Fruit fly (Drosophila melanogaster) whole organism, embryonic: ENCODE measurements around the gene IntS2.
A peak's percentile ranks its signal among the peaks of the same experiment; 100 is the strongest.

ENCODE experiments used
- BEAF-32 ChIP-seq: fragments of 200-800 bp; sonication (Bioruptor generic); optimal IDR thresholded peaks from 3 replicates; lab custom pipeline; 2017; ENCODE audit warnings: missing biosample characterization, missing genetic modification characterization, mild to moderate bottlenecking, moderate library complexity, missing genetic modification reagents
- CG10267 ChIP-seq: fragments of 200-800 bp; sonication (Bioruptor generic); optimal IDR thresholded peaks from 2 replicates; lab custom pipeline; 2018; ENCODE audit warnings: missing biosample characterization, mild to moderate bottlenecking, missing genetic modification characterization, moderate library complexity
- CG10462 ChIP-seq: fragments of 200-800 bp; sonication (Bioruptor generic); optimal IDR thresholded peaks from 2 replicates; lab custom pipeline; 2016; ENCODE audit warnings: missing biosample characterization, missing genetic modification characterization
- CG10959 ChIP-seq: fragments of 200-800 bp; sonication (Bioruptor generic); IDR thresholded peaks from 2 replicates; pipeline ENCODE4 v1.3.6; 2022; ENCODE audit warnings: missing biosample characterization, missing genetic modification characterization
- CG12155 ChIP-seq: fragments of 200-800 bp; sonication (Bioruptor generic); optimal IDR thresholded peaks from 3 replicates; lab custom pipeline; 2016; ENCODE audit warnings: missing biosample characterization, missing genetic modification characterization
- CG12744 ChIP-seq: fragments of 200-800 bp; sonication (Bioruptor generic); optimal IDR thresholded peaks from 2 replicates; lab custom pipeline; 2016; ENCODE audit warnings: missing biosample characterization, missing genetic modification characterization
- CG12769 ChIP-seq: fragments of 200-800 bp; sonication (Bioruptor generic); optimal IDR thresholded peaks from 2 replicates; lab custom pipeline; 2019; ENCODE audit warnings: missing biosample characterization, mild to moderate bottlenecking, missing genetic modification characterization, moderate library complexity
- CG13424 ChIP-seq: fragments of 200-800 bp; sonication (Bioruptor generic); optimal IDR thresholded peaks from 2 replicates; lab custom pipeline; 2019; ENCODE audit warnings: missing biosample characterization, mild to moderate bottlenecking, missing genetic modification characterization, moderate library complexity
- CG14050 ChIP-seq: fragments of 200-800 bp; sonication (Bioruptor generic); IDR thresholded peaks from 3 replicates; pipeline ENCODE4 v1.3.6; 2022; ENCODE audit warnings: missing biosample characterization, missing genetic modification characterization
- CG14441 ChIP-seq: fragments of 200-800 bp; sonication (Bioruptor generic); IDR thresholded peaks from 2 replicates; pipeline ENCODE4 v1.3.6; 2022; ENCODE audit warnings: missing biosample characterization, missing genetic modification characterization
- CG14667 ChIP-seq: fragments of 200-800 bp; sonication (Bioruptor generic); IDR thresholded peaks from 2 replicates; pipeline ENCODE4 v1.3.6; 2022; ENCODE audit warnings: missing biosample characterization, missing genetic modification characterization
- CG14710 ChIP-seq: fragments of 200-800 bp; sonication (Bioruptor generic); optimal IDR thresholded peaks from 3 replicates; lab custom pipeline; 2019; ENCODE audit warnings: missing biosample characterization, mild to moderate bottlenecking, missing genetic modification characterization, moderate library complexity
- CG1603 ChIP-seq: fragments of 200-800 bp; sonication (Bioruptor generic); optimal IDR thresholded peaks from 2 replicates; lab custom pipeline; 2019; ENCODE audit warnings: missing biosample characterization, mild to moderate bottlenecking, missing genetic modification characterization, moderate library complexity
- CG16863 ChIP-seq: fragments of 200-800 bp; sonication (Bioruptor generic); optimal IDR thresholded peaks from 3 replicates; lab custom pipeline; 2016; ENCODE audit warnings: missing biosample characterization, missing genetic modification characterization
- CG31388 ChIP-seq: fragments of 200-800 bp; sonication (Bioruptor generic); optimal IDR thresholded peaks from 2 replicates; lab custom pipeline; 2016; ENCODE audit warnings: missing biosample characterization, missing genetic modification characterization
- CG4617 ChIP-seq: fragments of 200-800 bp; sonication (Bioruptor generic); optimal IDR thresholded peaks from 3 replicates; lab custom pipeline; 2016; ENCODE audit warnings: missing biosample characterization, missing genetic modification characterization, borderline replicate concordance
- CG5245 ChIP-seq: fragments of 200-800 bp; sonication (Bioruptor generic); optimal IDR thresholded peaks from 3 replicates; lab custom pipeline; 2016; ENCODE audit warnings: missing biosample characterization, missing genetic modification characterization
- CG6254 ChIP-seq: fragments of 200-800 bp; sonication (Bioruptor generic); optimal IDR thresholded peaks from 3 replicates; lab custom pipeline; 2017; ENCODE audit warnings: mild to moderate bottlenecking, missing biosample characterization, missing genetic modification reagents, missing genetic modification characterization
- CG7987 ChIP-seq: fragments of 200-800 bp; sonication (Bioruptor generic); optimal IDR thresholded peaks from 2 replicates; lab custom pipeline; 2018; ENCODE audit warnings: missing biosample characterization, mild to moderate bottlenecking, missing genetic modification characterization, moderate library complexity
- CG8924 ChIP-seq: fragments of 200-800 bp; optimal IDR thresholded peaks from 3 replicates; lab custom pipeline; 2019; ENCODE audit warnings: missing biosample characterization, mild to moderate bottlenecking, missing genetic modification characterization, moderate library complexity
- Dip3 ChIP-seq: fragments of 200-800 bp; sonication (Bioruptor generic); optimal IDR thresholded peaks from 3 replicates; lab custom pipeline; 2016; ENCODE audit warnings: missing biosample characterization, missing genetic modification characterization
- Dp ChIP-seq: fragments of 200-800 bp; sonication (Bioruptor generic); optimal IDR thresholded peaks from 2 replicates; lab custom pipeline; 2018; ENCODE audit warnings: missing biosample characterization, mild to moderate bottlenecking, missing genetic modification characterization, moderate library complexity
- E2f2 ChIP-seq: fragments of 200-800 bp; sonication (Bioruptor generic); IDR thresholded peaks from 2 replicates; pipeline ENCODE4 v1.3.6; 2022; ENCODE audit warnings: missing biosample characterization, missing genetic modification characterization
- ERR ChIP-seq: fragments of 200-800 bp; sonication (Bioruptor generic); optimal IDR thresholded peaks from 2 replicates; lab custom pipeline; 2016; ENCODE audit warnings: missing biosample characterization, missing genetic modification characterization
- Gsc ChIP-seq: fragments of 200-800 bp; sonication (Bioruptor generic); IDR thresholded peaks from 2 replicates; pipeline ENCODE4 v1.3.6; 2022; ENCODE audit warnings: missing biosample characterization, missing genetic modification characterization
- H2.0 ChIP-seq: fragments of 200-800 bp; sonication (Bioruptor generic); IDR thresholded peaks from 2 replicates; pipeline ENCODE4 v1.3.6; 2022; ENCODE audit warnings: missing biosample characterization, missing genetic modification characterization
- HLH3B ChIP-seq: fragments of 200-800 bp; sonication (Bioruptor generic); IDR thresholded peaks from 2 replicates; pipeline ENCODE4 v1.3.6; 2022; ENCODE audit warnings: missing biosample characterization, missing genetic modification characterization
- Hr39 ChIP-seq: fragments of >200 bp; optimal IDR thresholded peaks from 2 replicates; lab custom pipeline; 2017
- MBD-R2 ChIP-seq: fragments of 200-800 bp; sonication (Bioruptor generic); IDR thresholded peaks from 2 replicates; pipeline ENCODE4 v1.3.6; 2022; ENCODE audit warnings: missing biosample characterization, missing genetic modification characterization
- Meics ChIP-seq: fragments of 200-800 bp; sonication (Bioruptor generic); optimal IDR thresholded peaks from 2 replicates; lab custom pipeline; 2017; ENCODE audit warnings: missing biosample characterization, mild to moderate bottlenecking, missing genetic modification characterization
- Neu2 ChIP-seq: fragments of 200-800 bp; sonication (Bioruptor generic); optimal IDR thresholded peaks from 3 replicates; lab custom pipeline; 2016; ENCODE audit warnings: missing biosample characterization, missing genetic modification characterization, borderline replicate concordance
- Taf1 ChIP-seq: fragments of 200-800 bp; sonication (Bioruptor generic); IDR thresholded peaks from 2 replicates; pipeline ENCODE4 v1.3.6; 2022; ENCODE audit warnings: missing biosample characterization, missing genetic modification characterization
- bab2 ChIP-seq: fragments of 200-800 bp; sonication (Bioruptor generic); optimal IDR thresholded peaks from 2 replicates; lab custom pipeline; 2016; ENCODE audit warnings: missing biosample characterization, missing genetic modification characterization
- bowl ChIP-seq: fragments of 200-800 bp; sonication (Bioruptor generic); IDR thresholded peaks from 2 replicates; pipeline ENCODE4 v1.3.6; 2022; ENCODE audit warnings: missing biosample characterization, missing genetic modification characterization
- cato ChIP-seq: fragments of 200-800 bp; sonication (Bioruptor generic); optimal IDR thresholded peaks from 2 replicates; lab custom pipeline; 2016; ENCODE audit warnings: missing biosample characterization, missing genetic modification characterization, borderline replicate concordance
- crol ChIP-seq: fragments of 200-800 bp; sonication (Bioruptor generic); IDR thresholded peaks from 2 replicates; pipeline ENCODE4 v1.3.6; 2022; ENCODE audit warnings: missing biosample characterization, missing genetic modification characterization
- cwo ChIP-seq: fragments of 200-800 bp; sonication (Bioruptor generic); optimal IDR thresholded peaks from 3 replicates; lab custom pipeline; 2017; ENCODE audit warnings: missing biosample characterization, missing genetic modification characterization, mild to moderate bottlenecking, moderate library complexity, missing genetic modification reagents
- dati ChIP-seq: fragments of 200-800 bp; sonication (Bioruptor generic); IDR thresholded peaks from 2 replicates; pipeline ENCODE4 v1.3.6; 2022; ENCODE audit warnings: missing biosample characterization, missing genetic modification characterization
- dpn ChIP-seq, 2 experiments: fragments of 200-800 bp; sonication (Bioruptor generic); optimal IDR thresholded peaks; 3 replicates each; lab custom pipeline; 2016; ENCODE audit warnings: missing biosample characterization in 2 of 2, missing genetic modification characterization in 2 of 2
- gfzf ChIP-seq: fragments of 200-800 bp; sonication (Bioruptor generic); optimal IDR thresholded peaks from 2 replicates; lab custom pipeline; 2016; ENCODE audit warnings: missing biosample characterization, mild to moderate bottlenecking, missing genetic modification characterization, moderate library complexity
- h ChIP-seq: fragments of >200 bp; optimal IDR thresholded peaks from 2 replicates; lab custom pipeline; 2017
- ham ChIP-seq: fragments of 200-800 bp; sonication (Bioruptor generic); IDR thresholded peaks from 2 replicates; pipeline ENCODE4 v1.3.6; 2022; ENCODE audit warnings: missing biosample characterization, missing genetic modification characterization
- nmo ChIP-seq: fragments of 200-800 bp; sonication (Bioruptor generic); optimal IDR thresholded peaks from 2 replicates; lab custom pipeline; 2018; ENCODE audit warnings: missing biosample characterization, mild to moderate bottlenecking, missing genetic modification characterization, moderate library complexity
- oc ChIP-seq: fragments of 200-800 bp; sonication (Bioruptor generic); optimal IDR thresholded peaks from 2 replicates; lab custom pipeline; 2018; ENCODE audit warnings: missing biosample characterization, mild to moderate bottlenecking, missing genetic modification characterization, moderate library complexity
- onecut ChIP-seq: fragments of 200-800 bp; sonication (Bioruptor generic); IDR thresholded peaks from 2 replicates; pipeline ENCODE4 v1.3.6; 2022; ENCODE audit warnings: missing biosample characterization, missing genetic modification characterization
- otp ChIP-seq: fragments of 200-800 bp; sonication (Bioruptor generic); IDR thresholded peaks from 3 replicates; pipeline ENCODE4, ENCODE4 v1.3.6; 2022; ENCODE audit warnings: missing biosample characterization, missing genetic modification characterization
- peb ChIP-seq: fragments of 200-800 bp; sonication (Bioruptor generic); IDR thresholded peaks from 2 replicates; pipeline ENCODE4 v1.3.6; 2022; ENCODE audit warnings: missing biosample characterization, missing genetic modification characterization
- pzg ChIP-seq: fragments of 200-800 bp; sonication (Bioruptor generic); optimal IDR thresholded peaks from 3 replicates; lab custom pipeline; 2018; ENCODE audit warnings: missing biosample characterization, mild to moderate bottlenecking, missing genetic modification characterization, moderate library complexity
- shn ChIP-seq: fragments of 200-800 bp; sonication (Bioruptor generic); optimal IDR thresholded peaks from 3 replicates; lab custom pipeline; 2016; ENCODE audit warnings: missing biosample characterization, missing genetic modification characterization
- sna ChIP-seq: fragments of 200-800 bp; sonication (Bioruptor generic); IDR thresholded peaks from 2 replicates; pipeline ENCODE4 v1.3.6; 2022; ENCODE audit warnings: missing biosample characterization, missing genetic modification characterization; ENCODE audit not compliant: partially characterized antibody
- tio ChIP-seq: fragments of 200-800 bp; sonication (Bioruptor generic); optimal IDR thresholded peaks from 2 replicates; lab custom pipeline; 2017; ENCODE audit warnings: missing biosample characterization, missing genetic modification characterization, inconsistent platforms
- twi ChIP-seq: fragments of 200-800 bp; optimal IDR thresholded peaks from 2 replicates; lab custom pipeline; 2019; ENCODE audit warnings: missing biosample characterization, mild to moderate bottlenecking, missing genetic modification characterization, moderate library complexity
- vvl ChIP-seq: fragments of 200-800 bp; sonication (Bioruptor generic); IDR thresholded peaks from 2 replicates; pipeline ENCODE4 v1.3.6; 2022; ENCODE audit warnings: missing biosample characterization, missing genetic modification characterization

IntS2 gene

DNA sequence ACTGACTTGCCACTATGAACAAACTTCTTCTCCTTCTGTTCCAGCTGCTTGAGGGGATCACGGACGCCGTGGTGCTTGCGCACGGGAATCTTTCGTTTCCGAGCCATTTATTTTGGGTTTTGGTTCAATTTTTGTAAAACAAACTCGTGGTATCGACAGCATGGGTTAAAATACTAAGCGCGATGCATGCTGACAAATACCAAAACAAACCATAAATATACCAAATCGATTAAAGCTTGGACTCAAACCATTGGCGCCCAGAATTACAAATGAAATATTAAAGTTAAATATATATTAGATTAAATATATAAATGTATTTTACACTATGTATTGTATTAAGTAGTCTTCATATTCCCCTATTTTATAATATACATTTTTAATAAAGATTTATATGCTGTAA, 27.3 kb downstream of the IntS2 start, which contains the start of gene CG8326 (continued):
- TF ChIP-seq CG1603, result peak; percentile 14
- no peak for TF ChIP-seq twi (tag; lab: Kevin White, UChicago)
- TF ChIP-seq vvl (GFP tag; lab: Robert Waterston, UW), result no peak
- no peak for TF ChIP-seq CG6254 (GFP tag; lab: Kevin White, UChicago)
- no peak for TF ChIP-seq CG5245 (GFP tag; lab: Kevin White, UChicago)
- TF ChIP-seq CG8924 (tag; lab: Kevin White, UChicago), result no peak
- TF ChIP-seq pzg (GFP tag; lab: Kevin White, UChicago), result peak; percentile 52
- TF ChIP-seq dpn (GFP tag; optimal IDR thresholded peaks at IDR 0.05; lab: Kevin White, UChicago), result no peak
- TF ChIP-seq Dip3 (GFP tag; lab: Kevin White, UChicago), result no peak
- TF ChIP-seq H2.0 (GFP tag; lab: Robert Waterston, UW), result no peak
- TF ChIP-seq ham (GFP tag; lab: Robert Waterston, UW), result no peak
- no peak for TF ChIP-seq CG12744 (GFP tag; lab: Kevin White, UChicago)
- TF ChIP-seq cato (GFP tag; lab: Kevin White, UChicago), result no peak
- no peak for TF ChIP-seq bab2 (GFP tag; lab: Kevin White, UChicago)
- TF ChIP-seq Dp, result peak; percentile 69
- no peak for TF ChIP-seq HLH3B (GFP tag; lab: Robert Waterston, UW)
- TF ChIP-seq Meics (GFP tag; lab: Kevin White, UChicago), result no peak
- TF ChIP-seq peb, result no peak
- no peak for TF ChIP-seq nmo (GFP tag; lab: Kevin White, UChicago)
- TF ChIP-seq E2f2 (GFP tag; lab: Robert Waterston, UW), result peak; percentile 75
- no peak for TF ChIP-seq bowl (GFP tag; lab: Robert Waterston, UW)
- TF ChIP-seq CG10462 (GFP tag; lab: Kevin White, UChicago), result no peak
- no peak for TF ChIP-seq CG12769 (tag; lab: Kevin White, UChicago)
- peak; percentile 62 for TF ChIP-seq gfzf
- peak; percentile 27 for TF ChIP-seq BEAF-32 (GFP tag; lab: Kevin White, UChicago)
- no peak for TF ChIP-seq CG31388
- TF ChIP-seq tio, result no peak
- TF ChIP-seq CG14050 (GFP tag; lab: Robert Waterston, UW), result no peak
- TF ChIP-seq shn (GFP tag; lab: Kevin White, UChicago), result no peak
- TF ChIP-seq Hr39 (lab: Kevin White, UChicago), result no peak
- TF ChIP-seq Neu2 (GFP tag; lab: Kevin White, UChicago), result no peak
- TF ChIP-seq CG14441 (GFP tag; lab: Robert Waterston, UW), result no peak
- no peak for TF ChIP-seq Taf1 (GFP tag; lab: Robert Waterston, UW)
- no peak for TF ChIP-seq crol (GFP tag; lab: Robert Waterston, UW)
- peak; percentile 15 for TF ChIP-seq CG10267
- no peak for TF ChIP-seq sna (GFP tag; lab: Robert Waterston, UW)
- TF ChIP-seq otp (GFP tag; lab: Robert Waterston, UW), result no peak
- TF ChIP-seq cwo, result no peak
- no peak for TF ChIP-seq CG7987 (GFP tag; lab: Kevin White, UChicago)
- TF ChIP-seq dati (GFP tag; lab: Robert Waterston, UW), result no peak
- no peak for TF ChIP-seq h (lab: Kevin White, UChicago)
- peak; percentile 49; the same call in 1 of the 2 replicates for TF ChIP-seq MBD-R2 (GFP tag; lab: Robert Waterston, UW)
- TF ChIP-seq onecut (GFP tag; lab: Robert Waterston, UW), result peak; percentile 22; the same call in 1 of the 2 replicates
- peak; percentile 19 for TF ChIP-seq CG4617 (GFP tag; lab: Kevin White, UChicago)
- TF ChIP-seq CG14667 (GFP tag; lab: Robert Waterston, UW), result no peak
- TF ChIP-seq CG12155 (GFP tag; lab: Kevin White, UChicago), result no peak
- no peak for TF ChIP-seq CG10959 (GFP tag; lab: Robert Waterston, UW)
- TF ChIP-seq CG13424 (tag; lab: Kevin White, UChicago), result no peak
- no peak for TF ChIP-seq oc (tag; lab: Kevin White, UChicago)
- peak; percentile 7 for TF ChIP-seq CG14710 (tag; lab: Kevin White, UChicago)
- no peak for TF ChIP-seq CG16863
- TF ChIP-seq Gsc (GFP tag; lab: Robert Waterston, UW), result no peak
- TF ChIP-seq ERR, result no peak
